Worm (Caenorhabditis elegans) whole organism, mixed stage, embryonic: ENCODE measurements around the gene gpa-1.

Experiments used
- blmp-1 ChIP-seq: fragments of 150-350 bp; optimal IDR thresholded peaks from 2 replicates; lab custom pipeline; 2014; ENCODE audit warnings: missing biosample characterization, missing genetic modification characterization
- cnd-1 ChIP-seq: fragments of 200-800 bp; sonication (Bioruptor generic); optimal IDR thresholded peaks from 2 replicates; lab custom pipeline; 2018; ENCODE audit warnings: mild to moderate bottlenecking, missing genetic modification characterization, missing compliant biosample characterization
- elt-1 ChIP-seq: sonication (generic microtip); optimal IDR thresholded peaks from 2 replicates; lab custom pipeline; 2017; ENCODE audit warnings: missing genetic modification characterization, mild to moderate bottlenecking, missing compliant biosample characterization, antibody characterized with exemption, moderate library complexity, borderline replicate concordance; ENCODE audit not compliant: insufficient read depth
- lin-13 ChIP-seq: fragments of 150-350 bp; optimal IDR thresholded peaks from 2 replicates; lab custom pipeline; 2014; ENCODE audit warnings: missing biosample characterization, missing genetic modification characterization
- mab-5 ChIP-seq: fragments of 150-350 bp; optimal IDR thresholded peaks from 2 replicates; lab custom pipeline; 2014; ENCODE audit warnings: missing biosample characterization, missing genetic modification characterization
- mls-2 ChIP-seq: sonication (generic microtip); optimal IDR thresholded peaks from 2 replicates; lab custom pipeline; 2016; ENCODE audit warnings: mild to moderate bottlenecking, missing genetic modification characterization, moderate library complexity, missing compliant biosample characterization
- nhr-2 ChIP-seq: fragments of 150-350 bp; optimal IDR thresholded peaks from 2 replicates; lab custom pipeline; 2014; ENCODE audit warnings: missing biosample characterization, missing genetic modification characterization
- nhr-76 ChIP-seq: sonication (generic microtip); optimal IDR thresholded peaks from 2 replicates; lab custom pipeline; 2017; ENCODE audit warnings: missing biosample characterization, missing genetic modification characterization
- snpc-4 ChIP-seq: fragments of 150-350 bp; optimal IDR thresholded peaks from 2 replicates; lab custom pipeline; 2014; ENCODE audit warnings: missing biosample characterization, missing genetic modification characterization
- unc-62 ChIP-seq: fragments of 150-350 bp; optimal IDR thresholded peaks from 2 replicates; lab custom pipeline; 2014; ENCODE audit warnings: missing biosample characterization, missing genetic modification reagents, missing genetic modification characterization
- ztf-11 ChIP-seq: fragments of 150-350 bp; optimal IDR thresholded peaks from 2 replicates; lab custom pipeline; 2014; ENCODE audit warnings: missing biosample characterization, missing genetic modification characterization

DNA sequence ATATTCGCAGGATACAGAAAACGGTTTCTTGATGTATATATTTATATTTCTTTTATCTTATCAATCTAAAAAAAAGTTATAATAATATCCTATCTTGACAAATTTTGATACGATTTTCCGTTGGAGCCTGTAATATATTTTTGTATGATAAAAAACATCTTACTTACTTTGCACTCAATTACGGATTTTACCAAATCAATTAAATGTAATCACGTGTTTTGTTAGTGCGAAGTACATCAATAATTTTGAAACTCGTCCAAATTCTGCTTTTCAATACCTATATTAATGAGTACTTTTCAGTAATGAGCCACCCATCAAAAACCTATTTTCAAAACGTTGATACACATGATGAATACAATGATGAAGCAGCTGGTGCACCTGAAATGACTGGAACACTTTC is 28.1 kb downstream of the gpa-1 start, which contains the start of gene T19C4.1:
- TF ChIP-seq unc-62, result no peak
- TF ChIP-seq mab-5, result no peak
- TF ChIP-seq mls-2, result no peak
- TF ChIP-seq lin-13 (tag; lab: Kevin White, UChicago), result no peak
- TF ChIP-seq snpc-4, result no peak
- no peak for TF ChIP-seq ztf-11
- no peak for TF ChIP-seq nhr-76
- no peak for TF ChIP-seq blmp-1 (tag; lab: Kevin White, UChicago)
- TF ChIP-seq nhr-2, result no peak
- TF ChIP-seq cnd-1 (tag; lab: Kevin White, UChicago), result no peak
- TF ChIP-seq elt-1 (tag; lab: Kevin White, UChicago), result no peak
